Worm (Caenorhabditis elegans): ENCODE data around the gene C16D9.6.

C16D9.6 gene

DNA sequence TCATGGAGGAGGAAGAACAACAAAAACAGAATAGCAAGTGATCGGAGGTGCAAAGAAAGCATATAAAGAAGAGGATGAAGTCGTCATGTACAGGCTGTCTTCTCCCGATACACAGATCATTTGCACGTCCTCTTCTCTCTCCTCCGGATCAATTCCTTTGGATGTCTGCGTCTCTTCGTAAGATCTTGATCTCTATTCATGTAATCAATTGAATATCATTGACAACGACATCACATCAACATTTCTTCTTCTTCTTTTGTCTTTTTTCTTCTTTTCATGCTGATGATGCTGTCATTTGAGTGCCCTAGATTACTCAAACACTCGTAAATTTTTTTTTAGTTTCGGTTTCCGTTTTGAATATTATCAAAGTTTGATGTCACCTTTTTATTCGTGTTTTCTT, 11.8 kb downstream of the C16D9.6 start, which contains the start of gene rol-3:
TSS of gene rol-3 (minus strand) at position 120 of the 400 bp plus-strand sequence.
- TF ChIP-seq pax-1 (tag; optimal IDR thresholded peaks at IDR 0.05) = no peak
- TF ChIP-seq nfya-1 (tag; optimal IDR thresholded peaks at IDR 0.05) = no peak
- TF ChIP-seq madf-2 (tag; optimal IDR thresholded peaks at IDR 0.05) = no peak
- TF ChIP-seq ceh-2 (tag; optimal IDR thresholded peaks at IDR 0.05) = no peak
- no peak for TF ChIP-seq ceh-31 (tag; optimal IDR thresholded peaks at IDR 0.05)
- TF ChIP-seq ahr-1 (tag; optimal IDR thresholded peaks at IDR 0.05) = no peak
- no peak for TF ChIP-seq fkh-6 (tag; optimal IDR thresholded peaks at IDR 0.05)
- no peak for TF ChIP-seq pha-2 (tag; optimal IDR thresholded peaks at IDR 0.05)
- no peak for TF ChIP-seq npax-4 (tag; optimal IDR thresholded peaks at IDR 0.05)
- TF ChIP-seq elt-2 (tag; optimal IDR thresholded peaks at IDR 0.05) = no peak
- no peak for TF ChIP-seq dmd-4 (tag; optimal IDR thresholded peaks at IDR 0.05; ENCODE audit: borderline replicate concordance)
- no peak for TF ChIP-seq ceh-18 (tag; optimal IDR thresholded peaks at IDR 0.05)
- no peak for TF ChIP-seq ttx-3 (tag; optimal IDR thresholded peaks at IDR 0.05)

DNA sequence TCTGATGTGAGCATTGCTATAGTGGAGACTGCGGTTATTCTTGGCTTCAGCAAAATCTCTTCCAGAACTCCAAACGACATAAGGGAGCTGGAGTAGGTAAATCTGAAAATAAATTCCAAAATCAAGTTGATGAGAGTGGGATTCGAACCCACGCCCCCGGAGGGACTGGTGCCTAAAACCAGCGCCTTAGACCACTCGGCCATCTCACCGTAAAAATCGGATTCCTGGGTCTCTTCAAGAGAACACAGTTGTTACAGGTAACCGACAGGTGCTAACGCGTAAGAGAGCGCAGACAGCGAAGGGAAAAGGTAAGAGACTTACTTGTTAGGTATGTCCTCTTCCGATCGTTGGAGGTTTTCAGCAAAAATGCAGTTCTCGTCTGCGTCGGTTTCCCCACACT, 14.8 kb downstream of the C16D9.6 start:
- TF ChIP-seq fkh-6 (tag; optimal IDR thresholded peaks at IDR 0.05) (no peak), hlh-15 (tag; optimal IDR thresholded peaks at IDR 0.05) (no peak), elt-4 (tag; optimal IDR thresholded peaks at IDR 0.05) (no peak), ceh-34 (tag; optimal IDR thresholded peaks at IDR 0.05) (no peak), ceh-6 (GFP tag; optimal IDR thresholded peaks at IDR 0.05) (peak; percentile 16), nhr-232 (tag; optimal IDR thresholded peaks at IDR 0.05) (peak; percentile 46), hlh-30 (tag; optimal IDR thresholded peaks at IDR 0.05; ENCODE audit: insufficient read depth) (peak; percentile 1), ahr-1 (tag; optimal IDR thresholded peaks at IDR 0.05) (no peak), nfya-1 (tag; optimal IDR thresholded peaks at IDR 0.05) (no peak), npax-4 (tag; optimal IDR thresholded peaks at IDR 0.05) (no peak), mec-3 (tag; optimal IDR thresholded peaks at IDR 0.05; ENCODE audit: borderline replicate concordance) (no peak), sdc-2 (tag; optimal IDR thresholded peaks at IDR 0.05) (peak; percentile 3), ref-2 (tag; optimal IDR thresholded peaks at IDR 0.05) (peak; percentile 52), zip-5 (tag; optimal IDR thresholded peaks at IDR 0.05) (no peak), pha-4 (tag; optimal IDR thresholded peaks at IDR 0.05) (no peak)

DNA sequence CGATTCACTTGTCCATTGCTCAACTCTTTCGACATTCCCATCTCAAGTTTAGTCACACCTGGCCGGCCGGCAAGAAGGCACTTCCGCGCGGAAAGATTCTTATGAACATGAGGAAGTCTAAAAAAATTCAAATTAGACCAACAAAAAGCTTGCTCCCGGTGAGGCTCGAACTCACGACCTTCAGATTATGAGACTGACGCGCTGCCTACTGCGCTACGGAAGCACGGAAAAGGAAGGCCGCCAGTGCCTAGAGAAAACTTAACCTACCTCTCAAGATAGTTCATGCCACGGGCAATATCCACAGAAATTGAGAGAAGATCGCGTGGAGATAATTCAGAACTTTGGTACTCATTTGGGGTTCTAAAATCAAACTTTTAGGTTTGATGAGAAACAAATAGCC, 20.1 kb downstream of the C16D9.6 start:
- TF ChIP-seq C08G9.2 (tag; optimal IDR thresholded peaks at IDR 0.05) = peak; percentile 23
- TF ChIP-seq hlh-6 (tag; optimal IDR thresholded peaks at IDR 0.05) = peak; percentile 20
- peak; percentile 23 for TF ChIP-seq che-1 (tag; optimal IDR thresholded peaks at IDR 0.05)
- no peak for TF ChIP-seq ceh-34 (tag; optimal IDR thresholded peaks at IDR 0.05)
- no peak for TF ChIP-seq hlh-8 (tag; optimal IDR thresholded peaks at IDR 0.05)

DNA sequence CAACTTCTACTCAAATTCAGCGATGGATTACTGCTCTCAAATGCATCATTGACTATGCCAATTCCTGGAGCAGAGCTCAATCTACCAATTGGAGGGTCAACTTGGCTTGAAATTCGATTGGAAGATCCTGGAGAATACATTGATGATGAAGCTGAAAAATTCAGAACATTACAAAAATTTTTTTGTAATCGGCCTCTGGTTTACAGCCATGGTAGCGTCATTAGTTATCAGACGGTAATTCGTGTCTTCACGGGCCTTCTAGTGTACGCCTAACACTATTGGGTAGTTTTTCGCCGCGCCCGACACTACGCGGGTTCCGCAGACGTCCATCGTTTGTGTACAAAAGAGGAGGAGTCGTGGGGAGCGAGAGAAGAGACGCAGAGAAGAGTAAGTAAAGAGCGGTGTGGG, 21.4 kb downstream of the C16D9.6 start:
- TF ChIP-seq ceh-9 (tag; optimal IDR thresholded peaks at IDR 0.05) (no peak), K02D7.2 (tag; optimal IDR thresholded peaks at IDR 0.05) (no peak), T23F11.4 (GFP tag; optimal IDR thresholded peaks at IDR 0.05) (no peak), elt-2 (tag; optimal IDR thresholded peaks at IDR 0.05) (no peak), ceh-2 (tag; optimal IDR thresholded peaks at IDR 0.05) (peak; percentile 7), zip-5 (tag; optimal IDR thresholded peaks at IDR 0.05) (no peak), ttx-3 (tag; optimal IDR thresholded peaks at IDR 0.05) (no peak), C08G9.2 (tag; optimal IDR thresholded peaks at IDR 0.05) (peak; percentile 26), elt-4 (tag; optimal IDR thresholded peaks at IDR 0.05) (no peak), hlh-6 (tag; optimal IDR thresholded peaks at IDR 0.05) (no peak), hlh-8 (tag; optimal IDR thresholded peaks at IDR 0.05) (no peak), gmeb-2 (tag; optimal IDR thresholded peaks at IDR 0.05) (no peak), sox-2 (GFP tag; IDR thresholded peaks at IDR 0.05) (no peak), F13H6.1 (tag; optimal IDR thresholded peaks at IDR 0.05) (no peak), fkh-10 (GFP tag; optimal IDR thresholded peaks at IDR 0.05) (no peak), ztf-16 (tag; optimal IDR thresholded peaks at IDR 0.05) (no peak), rnt-1 (tag; optimal IDR thresholded peaks at IDR 0.05) (peak; percentile 33), ahr-1 (tag; optimal IDR thresholded peaks at IDR 0.05) (no peak), syd-9 (tag; optimal IDR thresholded peaks at IDR 0.05) (peak; percentile 15), unc-3 (GFP tag; conservative IDR thresholded peaks at IDR 0.05) (no peak), unc-3 (tag; optimal IDR thresholded peaks at IDR 0.05) (no peak), mec-3 (tag; optimal IDR thresholded peaks at IDR 0.05; ENCODE audit: borderline replicate concordance) (no peak), odd-2 (tag; optimal IDR thresholded peaks at IDR 0.05) (no peak), ceh-18 (tag; optimal IDR thresholded peaks at IDR 0.05) (peak; percentile 10), ref-2 (tag; optimal IDR thresholded peaks at IDR 0.05) (peak; percentile 17), tbx-2 (tag; optimal IDR thresholded peaks at IDR 0.05) (peak; percentile 17), pros-1 (tag; optimal IDR thresholded peaks at IDR 0.05) (no peak), pax-1 (tag; optimal IDR thresholded peaks at IDR 0.05) (no peak), tbx-7 (tag; optimal IDR thresholded peaks at IDR 0.05) (no peak), hlh-30 (tag; optimal IDR thresholded peaks at IDR 0.05; ENCODE audit: insufficient read depth) (no peak), che-1 (tag; optimal IDR thresholded peaks at IDR 0.05) (no peak), K09A11.1 (tag; optimal IDR thresholded peaks at IDR 0.05; ENCODE audit: insufficient read depth) (no peak)

Measured in whole organism, late embryonic.